Fruit fly (Drosophila melanogaster): ENCODE results near the gene Hmu.
A peak's percentile ranks its signal among the peaks of the same experiment; 100 is the strongest.

The Hmu gene

dm6 chr3R:27253136-27253920 lies 35.2 kb upstream of the Hmu start, which contains the start of gene pll (continued):
- TF ChIP-seq Bdp1 (GFP tag; optimal IDR thresholded peaks at IDR 0.05) (peak; percentile 25), nerfin-1 (tag; optimal IDR thresholded peaks at IDR 0.05) (peak; percentile 53), Med (GFP tag) (peak; percentile 95), Aef1 (GFP tag; IDR thresholded peaks at IDR 0.05) (peak; percentile 89), kni (GFP tag; optimal IDR thresholded peaks at IDR 0.05) (no peak), nmo (GFP tag; optimal IDR thresholded peaks at IDR 0.05) (peak; percentile 89), lbe (GFP tag; optimal IDR thresholded peaks at IDR 0.05) (no peak), fu2 (GFP tag; optimal IDR thresholded peaks at IDR 0.05) (peak; percentile 49), dmrt99B (tag; optimal IDR thresholded peaks at IDR 0.05) (no peak), CG16863 (GFP tag; optimal IDR thresholded peaks at IDR 0.05) (peak; percentile 61), en (GFP tag; optimal IDR thresholded peaks at IDR 0.05) (peak; percentile 22), CG3281 (GFP tag; optimal IDR thresholded peaks at IDR 0.05) (peak; percentile 63), ro (GFP tag; IDR thresholded peaks at IDR 0.05) (peak; percentile 59; the same call in 1 of the 2 replicates), ftz-f1 (GFP tag; optimal IDR thresholded peaks at IDR 0.05) (peak; percentile 40), repo (GFP tag; optimal IDR thresholded peaks at IDR 0.05) (peak; percentile 29), CG17186 (GFP tag; optimal IDR thresholded peaks at IDR 0.05) (peak; percentile 45), CG5953 (GFP tag; IDR thresholded peaks at IDR 0.05) (peak; percentile 88), hkb (optimal IDR thresholded peaks at IDR 0.05) (peak; percentile 82), hkb (GFP tag; IDR thresholded peaks at IDR 0.05) (peak; percentile 89), jing (GFP tag; optimal IDR thresholded peaks at IDR 0.05) (no peak), CG18476 (GFP tag; optimal IDR thresholded peaks at IDR 0.05) (peak; percentile 70), CG7372 (GFP tag; IDR thresholded peaks at IDR 0.05) (peak; percentile 83), CG2202 (tag; optimal IDR thresholded peaks at IDR 0.05) (peak; percentile 52), Mrtf (GFP tag; IDR thresholded peaks at IDR 0.05) (peak; percentile 85), tio (GFP tag; optimal IDR thresholded peaks at IDR 0.05) (no peak), CG17829 (tag; optimal IDR thresholded peaks at IDR 0.05) (peak; percentile 91), stwl (tag; optimal IDR thresholded peaks at IDR 0.05) (peak; percentile 62), CG4730 (GFP tag; IDR thresholded peaks at IDR 0.05) (peak; percentile 84), da (GFP tag; optimal IDR thresholded peaks at IDR 0.05) (no peak), onecut (GFP tag; IDR thresholded peaks at IDR 0.05) (peak; percentile 68), hb (GFP tag; IDR thresholded peaks at IDR 0.05; ENCODE audit: partially characterized antibody) (no peak), cad (GFP tag; optimal IDR thresholded peaks at IDR 0.05) (no peak), CG9932 (GFP tag; IDR thresholded peaks at IDR 0.05) (peak; percentile 93), unpg (GFP tag; optimal IDR thresholded peaks at IDR 0.05) (peak; percentile 84), Bgb (GFP tag; IDR thresholded peaks at IDR 0.05; ENCODE audit: partially characterized antibody) (peak; percentile 66), CG4360 (GFP tag; IDR thresholded peaks at IDR 0.05) (no peak), BtbVII (GFP tag; optimal IDR thresholded peaks at IDR 0.05) (peak; percentile 34), CG10979 (tag; optimal IDR thresholded peaks at IDR 0.05) (peak; percentile 71), chn (GFP tag; optimal IDR thresholded peaks at IDR 0.05) (peak; percentile 63), trh (GFP tag; optimal IDR thresholded peaks at IDR 0.05) (peak; percentile 22), sob (GFP tag; IDR thresholded peaks at IDR 0.05) (peak; percentile 89), C15 (GFP tag; IDR thresholded peaks at IDR 0.05) (0 out of 3 replicates have a peak, but pooled peaks have one; percentile 47), Nf-YC (tag; optimal IDR thresholded peaks at IDR 0.05) (peak; percentile 71), CG3407 (GFP tag; optimal IDR thresholded peaks at IDR 0.05) (peak; percentile 11), ara (GFP tag; IDR thresholded peaks at IDR 0.05) (peak; percentile 80), CG7556 (GFP tag; optimal IDR thresholded peaks at IDR 0.05) (peak; percentile 72), CG12299 (tag; optimal IDR thresholded peaks at IDR 0.05) (peak; percentile 77), Dref (GFP tag; IDR thresholded peaks at IDR 0.05) (peak; percentile 37; the same call in 1 of the 2 replicates), CG34422 (GFP tag; IDR thresholded peaks at IDR 0.05) (peak; percentile 87), CG11560 (tag; IDR thresholded peaks at IDR 0.05) (peak; percentile 58; the same call in 1 of the 3 replicates)

Measured in whole organism, embryonic.